Worm (Caenorhabditis elegans) whole organism, late embryonic: Measurements from ENCODE around the gene C50F4.10.
A peak's percentile ranks its signal among the peaks of the same experiment; 100 is the strongest.

Experiments used
- C38D4.7 ChIP-seq: fragments of 200-800 bp; sonication (Bioruptor generic); optimal IDR thresholded peaks from 2 replicates; lab custom pipeline; 2018; ENCODE audit warnings: mild to moderate bottlenecking, missing genetic modification characterization, moderate library complexity, missing compliant biosample characterization
- F13H6.1 ChIP-seq: sonication (generic microtip); optimal IDR thresholded peaks from 2 replicates; lab custom pipeline; 2016; ENCODE audit warnings: missing genetic modification characterization, missing compliant biosample characterization
- K09A11.1 ChIP-seq: sonication (generic microtip); optimal IDR thresholded peaks from 2 replicates; lab custom pipeline; 2017; ENCODE audit warnings: antibody characterized with exemption, mild to moderate bottlenecking, missing genetic modification characterization, missing compliant biosample characterization; ENCODE audit not compliant: insufficient read depth
- Y22D7AL.16 ChIP-seq: sonication (generic microtip); optimal IDR thresholded peaks from 2 replicates; lab custom pipeline; 2016; ENCODE audit warnings: missing genetic modification characterization, missing compliant biosample characterization
- ahr-1 ChIP-seq: sonication (generic microtip); optimal IDR thresholded peaks from 2 replicates; lab custom pipeline; 2016; ENCODE audit warnings: missing genetic modification characterization, missing compliant biosample characterization
- ceh-14 ChIP-seq: sonication (generic microtip); optimal IDR thresholded peaks from 2 replicates; lab custom pipeline; 2016; ENCODE audit warnings: missing genotype, missing genetic modification characterization, missing compliant biosample characterization
- ceh-18 ChIP-seq: sonication (generic microtip); optimal IDR thresholded peaks from 2 replicates; lab custom pipeline; 2016; ENCODE audit warnings: missing genetic modification characterization, missing compliant biosample characterization
- ceh-19 ChIP-seq: fragments of 200-800 bp; sonication (Bioruptor generic); optimal IDR thresholded peaks from 2 replicates; lab custom pipeline; 2018; ENCODE audit warnings: mild to moderate bottlenecking, missing genetic modification characterization, missing compliant biosample characterization
- ceh-2 ChIP-seq: sonication (generic microtip); optimal IDR thresholded peaks from 2 replicates; lab custom pipeline; 2016; ENCODE audit warnings: missing genotype, missing genetic modification characterization, missing compliant biosample characterization
- ceh-30 ChIP-seq: fragments of 150-350 bp; optimal IDR thresholded peaks from 2 replicates; lab custom pipeline; 2014; ENCODE audit warnings: missing biosample characterization, missing genetic modification characterization
- ceh-31 ChIP-seq: sonication (generic microtip); optimal IDR thresholded peaks from 2 replicates; lab custom pipeline; 2016; ENCODE audit warnings: missing genetic modification characterization, missing compliant biosample characterization
- ceh-45 ChIP-seq: fragments of 200-800 bp; sonication (Bioruptor generic); IDR thresholded peaks from 2 replicates; pipeline ENCODE4 v1.3.6; 2022; ENCODE audit warnings: missing genetic modification reagents, missing genetic modification characterization, missing compliant biosample characterization
- ceh-6 ChIP-seq: fragments of 200-800 bp; sonication (Bioruptor generic); optimal IDR thresholded peaks from 2 replicates; lab custom pipeline; 2018; ENCODE audit warnings: mild to moderate bottlenecking, missing genetic modification characterization, missing compliant biosample characterization
- dmd-4 ChIP-seq: sonication (generic microtip); optimal IDR thresholded peaks from 2 replicates; lab custom pipeline; 2016; ENCODE audit warnings: borderline replicate concordance, missing genetic modification characterization, missing compliant biosample characterization
- elt-2 ChIP-seq: sonication (generic microtip); optimal IDR thresholded peaks from 2 replicates; lab custom pipeline; 2016; ENCODE audit warnings: missing genetic modification reagents, missing genetic modification characterization, missing compliant biosample characterization
- eyg-1 ChIP-seq: sonication (generic microtip); optimal IDR thresholded peaks from 2 replicates; lab custom pipeline; 2016; ENCODE audit warnings: missing genotype, missing genetic modification characterization, missing compliant biosample characterization
- fkh-10 ChIP-seq: fragments of 150-350 bp; optimal IDR thresholded peaks from 2 replicates; lab custom pipeline; 2014; ENCODE audit warnings: missing biosample characterization, missing genetic modification reagents, missing genetic modification characterization
- fkh-6 ChIP-seq: sonication (generic microtip); optimal IDR thresholded peaks from 2 replicates; lab custom pipeline; 2016; ENCODE audit warnings: missing genetic modification characterization, missing compliant biosample characterization
- gmeb-2 ChIP-seq: sonication (generic microtip); optimal IDR thresholded peaks from 2 replicates; lab custom pipeline; 2016; ENCODE audit warnings: missing genetic modification characterization, inconsistent platforms, missing compliant biosample characterization
- hlh-30 ChIP-seq: sonication (generic microtip); optimal IDR thresholded peaks from 2 replicates; lab custom pipeline; 2017; ENCODE audit warnings: antibody characterized with exemption, missing genetic modification characterization, missing compliant biosample characterization; ENCODE audit not compliant: insufficient read depth
- hlh-6 ChIP-seq: sonication (generic microtip); optimal IDR thresholded peaks from 2 replicates; lab custom pipeline; 2016; ENCODE audit warnings: missing genotype, missing genetic modification characterization, missing compliant biosample characterization
- madf-2 ChIP-seq: sonication (generic microtip); optimal IDR thresholded peaks from 2 replicates; lab custom pipeline; 2017; ENCODE audit warnings: missing genetic modification characterization, missing compliant biosample characterization
- nfya-1 ChIP-seq: sonication (generic microtip); optimal IDR thresholded peaks from 2 replicates; lab custom pipeline; 2017; ENCODE audit warnings: missing genetic modification characterization, mild to moderate bottlenecking, missing compliant biosample characterization, antibody characterized with exemption, moderate library complexity
- nhr-11 ChIP-seq: fragments of 150-350 bp; optimal IDR thresholded peaks from 2 replicates; lab custom pipeline; 2014; ENCODE audit warnings: missing biosample characterization, missing genetic modification characterization
- nhr-232 ChIP-seq: sonication (generic microtip); optimal IDR thresholded peaks from 2 replicates; lab custom pipeline; 2016; ENCODE audit warnings: missing genetic modification characterization, missing compliant biosample characterization
- npax-4 ChIP-seq: sonication (generic microtip); optimal IDR thresholded peaks from 2 replicates; lab custom pipeline; 2016; ENCODE audit warnings: missing genetic modification characterization, missing compliant biosample characterization
- odd-2 ChIP-seq: sonication (generic microtip); optimal IDR thresholded peaks from 2 replicates; lab custom pipeline; 2017; ENCODE audit warnings: antibody characterized with exemption, mild to moderate bottlenecking, missing genetic modification characterization, missing compliant biosample characterization
- pag-3 ChIP-seq: sonication (generic microtip); optimal IDR thresholded peaks from 2 replicates; lab custom pipeline; 2016; ENCODE audit warnings: missing compliant biosample characterization, missing genetic modification characterization, borderline replicate concordance
- pat-9 ChIP-seq: fragments of 200-800 bp; sonication (Bioruptor generic); optimal IDR thresholded peaks from 2 replicates; lab custom pipeline; 2018; ENCODE audit warnings: mild to moderate bottlenecking, missing genetic modification characterization, moderate library complexity, missing compliant biosample characterization
- pax-1 ChIP-seq: fragments of 150-350 bp; optimal IDR thresholded peaks from 2 replicates; lab custom pipeline; 2014; ENCODE audit warnings: missing biosample characterization, missing genetic modification characterization
- pha-2 ChIP-seq: sonication (generic microtip); optimal IDR thresholded peaks from 2 replicates; lab custom pipeline; 2017; ENCODE audit warnings: mild to moderate bottlenecking, missing genetic modification characterization, missing compliant biosample characterization
- pha-4 ChIP-seq: fragments of 150-350 bp; optimal IDR thresholded peaks from 2 replicates; lab custom pipeline; 2018; ENCODE audit warnings: missing biosample characterization, missing genetic modification reagents, missing genetic modification characterization
- pqm-1 ChIP-seq: sonication (generic microtip); optimal IDR thresholded peaks from 2 replicates; lab custom pipeline; 2016; ENCODE audit warnings: missing genetic modification characterization, missing compliant biosample characterization
- sdc-2 ChIP-seq: sonication (generic microtip); optimal IDR thresholded peaks from 2 replicates; lab custom pipeline; 2016; ENCODE audit warnings: missing genotype, missing genetic modification characterization, missing compliant biosample characterization
- sox-2 ChIP-seq: fragments of 200-800 bp; sonication (Bioruptor generic); IDR thresholded peaks from 2 replicates; pipeline ENCODE4 v1.3.6; 2022; ENCODE audit warnings: missing genetic modification reagents, missing genetic modification characterization, missing compliant biosample characterization
- sox-4 ChIP-seq: sonication (generic microtip); optimal IDR thresholded peaks from 2 replicates; lab custom pipeline; 2017; ENCODE audit warnings: mild to moderate bottlenecking, missing genetic modification characterization, inconsistent platforms, missing compliant biosample characterization
- tbx-2 ChIP-seq: sonication (generic microtip); optimal IDR thresholded peaks from 2 replicates; lab custom pipeline; 2016; ENCODE audit warnings: missing genetic modification characterization, missing compliant biosample characterization
- tbx-7 ChIP-seq: sonication (generic microtip); optimal IDR thresholded peaks from 2 replicates; lab custom pipeline; 2016; ENCODE audit warnings: missing genotype, missing genetic modification characterization, missing compliant biosample characterization
- ttx-3 ChIP-seq: sonication (generic microtip); optimal IDR thresholded peaks from 2 replicates; lab custom pipeline; 2016; ENCODE audit warnings: missing genetic modification reagents, missing genetic modification characterization, missing compliant biosample characterization
- unc-42 ChIP-seq: sonication (generic microtip); optimal IDR thresholded peaks from 2 replicates; lab custom pipeline; 2016; ENCODE audit warnings: missing genotype, missing genetic modification characterization, missing compliant biosample characterization
- unc-86 ChIP-seq: sonication (generic microtip); optimal IDR thresholded peaks from 2 replicates; lab custom pipeline; 2016; ENCODE audit warnings: missing genetic modification characterization, missing compliant biosample characterization
- zip-5 ChIP-seq: sonication (generic microtip); optimal IDR thresholded peaks from 2 replicates; lab custom pipeline; 2016; ENCODE audit warnings: missing genetic modification characterization, missing compliant biosample characterization
- ztf-16 ChIP-seq: sonication (generic microtip); optimal IDR thresholded peaks from 2 replicates; lab custom pipeline; 2017; ENCODE audit warnings: missing genetic modification characterization, missing compliant biosample characterization

Gene C50F4.10

ce11 chrV:9561624-9562179 is 30.3 kb upstream of the C50F4.10 start, which contains the start of gene rgef-1 (continued):
- TF ChIP-seq ceh-18, result peak; percentile 44
- no peak for TF ChIP-seq sdc-2 (tag; lab: Kevin White, UChicago)
- no peak for TF ChIP-seq madf-2 (tag; lab: Kevin White, UChicago)

- TF ChIP-seq dmd-4 (tag; lab: Kevin White, UChicago) (no peak), ceh-19 (GFP tag; lab: Kevin White, UChicago) (no peak), ceh-30 (tag; lab: Kevin White, UChicago) (no peak), pax-1 (tag; lab: Kevin White, UChicago) (no peak), nhr-232 (tag; lab: Kevin White, UChicago) (no peak), nhr-11 (tag; lab: Kevin White, UChicago) (no peak), ceh-6 (GFP tag; lab: Kevin White, UChicago) (no peak), sox-2 (GFP tag; lab: Robert Waterston, UW) (no peak), madf-2 (tag; lab: Kevin White, UChicago) (no peak), fkh-10 (no peak), pat-9 (tag; lab: Kevin White, UChicago) (no peak)
These were observed 25.3 kb upstream of the C50F4.10 start for ce11 chrV:9556668-9557067.

- TF ChIP-seq ceh-31 (tag; lab: Kevin White, UChicago), result peak; percentile 22
- TF ChIP-seq pqm-1 (tag; lab: Kevin White, UChicago), result no peak
- peak; percentile 88 for TF ChIP-seq unc-42 (tag; lab: Kevin White, UChicago)
These were observed 18.9 kb upstream of the C50F4.10 start, which contains the start of gene ehbp-1 for ce11 chrV:9550313-9550712. ehbp-1 (plus strand) TSS chrV:9550644.

ce11 chrV:9549459-9549858 is 18.1 kb upstream of the C50F4.10 start, which contains the start of gene nstp-10:
nstp-10 (minus strand) TSS chrV:9549836.
- TF ChIP-seq npax-4, result no peak
- TF ChIP-seq ztf-16 (tag; lab: Kevin White, UChicago), result no peak
- no peak for TF ChIP-seq pag-3
- no peak for TF ChIP-seq ttx-3 (tag; lab: Kevin White, UChicago)
- no peak for TF ChIP-seq ceh-14
- TF ChIP-seq dmd-4 (tag; lab: Kevin White, UChicago), result no peak
- peak; percentile 43 for TF ChIP-seq ceh-31 (tag; lab: Kevin White, UChicago)
- no peak for TF ChIP-seq tbx-7 (tag; lab: Kevin White, UChicago)

ce11 chrV:9546860-9547269 is 15.5 kb upstream of the C50F4.10 start, which contains the start of gene his-37:
his-37 (plus strand) TSS chrV:9547105.
- TF ChIP-seq eyg-1 (no peak), ceh-6 (GFP tag; lab: Kevin White, UChicago) (no peak), nhr-11 (tag; lab: Kevin White, UChicago) (peak; percentile 85), nfya-1 (tag; lab: Kevin White, UChicago) (peak; percentile 93), ceh-14 (peak; percentile 71), gmeb-2 (tag; lab: Kevin White, UChicago) (peak; percentile 16), odd-2 (tag; lab: Kevin White, UChicago) (no peak), elt-2 (tag; lab: Kevin White, UChicago) (peak; percentile 83), pha-4 (no peak), ceh-45 (no peak), F13H6.1 (tag; lab: Kevin White, UChicago) (no peak), sox-4 (no peak), K09A11.1 (tag; lab: Kevin White, UChicago) (no peak), ceh-2 (peak; percentile 52), ceh-31 (tag; lab: Kevin White, UChicago) (peak; percentile 96), madf-2 (tag; lab: Kevin White, UChicago) (peak; percentile 74), unc-86 (tag; lab: Kevin White, UChicago) (peak; percentile 60), ztf-16 (tag; lab: Kevin White, UChicago) (peak; percentile 72), tbx-2 (peak; percentile 92), unc-42 (tag; lab: Kevin White, UChicago) (peak; percentile 86), hlh-6 (tag; lab: Kevin White, UChicago) (no peak), fkh-6 (tag; lab: Kevin White, UChicago) (no peak), ceh-19 (GFP tag; lab: Kevin White, UChicago) (no peak), Y22D7AL.16 (tag; lab: Kevin White, UChicago) (no peak), zip-5 (tag; lab: Kevin White, UChicago) (no peak), C38D4.7 (GFP tag; lab: Kevin White, UChicago) (no peak), pqm-1 (tag; lab: Kevin White, UChicago) (peak; percentile 76), ahr-1 (tag; lab: Kevin White, UChicago) (no peak), hlh-30 (tag; lab: Kevin White, UChicago) (peak; percentile 64), pha-2 (tag; lab: Kevin White, UChicago) (peak; percentile 12)
